Worm (Caenorhabditis elegans) whole organism, L4/young adult: ENCODE measurements around the gene nmur-2.

ENCODE experiments used
- W03F9.2 ChIP-seq: fragments of 150-350 bp; optimal IDR thresholded peaks from 2 replicates; lab custom pipeline; 2014; ENCODE audit warnings: missing biosample characterization, missing genetic modification characterization
- dao-5 ChIP-seq: sonication (generic microtip); optimal IDR thresholded peaks from 2 replicates; lab custom pipeline; 2016; ENCODE audit warnings: missing genotype, missing genetic modification characterization, moderate library complexity, missing compliant biosample characterization
- him-1 ChIP-seq: sonication (generic microtip); optimal IDR thresholded peaks from 2 replicates; lab custom pipeline; 2016; ENCODE audit warnings: missing genotype, missing genetic modification reagents, missing genetic modification characterization, missing compliant biosample characterization

ce11 chrII:128929-129328 is 4.1 kb upstream of the nmur-2 start, which contains the start of gene srd-3:
- TF ChIP-seq W03F9.2 (tag; lab: Kevin White, UChicago) (no peak), him-1 (tag; lab: Kevin White, UChicago) (no peak), dao-5 (tag; lab: Kevin White, UChicago) (no peak)
